Fruit fly (Drosophila melanogaster) whole organism, pupa: Measurements from ENCODE around the gene GatA.
A peak's percentile ranks its signal among the peaks of the same experiment; 100 is the strongest.

ENCODE experiments used
- CG10348 ChIP-seq: fragments of 200-800 bp; sonication (Bioruptor generic); IDR thresholded peaks from 2 replicates; pipeline ENCODE4 v1.3.6; 2022; ENCODE audit warnings: missing biosample characterization, missing genetic modification characterization
- CG12605 ChIP-seq: fragments of 200-800 bp; sonication (Bioruptor generic); IDR thresholded peaks from 2 replicates; pipeline ENCODE4 v1.3.6; 2022; ENCODE audit warnings: missing biosample characterization, missing genetic modification characterization
- CG13204 ChIP-seq: fragments of 200-800 bp; sonication (Bioruptor generic); optimal IDR thresholded peaks from 2 replicates; lab custom pipeline; 2018; ENCODE audit warnings: missing biosample characterization, mild to moderate bottlenecking, missing genetic modification characterization, moderate library complexity
- CG14655 ChIP-seq: fragments of 200-800 bp; sonication (Bioruptor generic); optimal IDR thresholded peaks from 3 replicates; lab custom pipeline; 2017; ENCODE audit warnings: mild to moderate bottlenecking, missing biosample characterization, missing genetic modification reagents, missing genetic modification characterization
- CG15710 ChIP-seq: fragments of 200-800 bp; sonication (Bioruptor generic); optimal IDR thresholded peaks from 2 replicates; lab custom pipeline; 2018; ENCODE audit warnings: missing biosample characterization, mild to moderate bottlenecking, missing genetic modification characterization, moderate library complexity
- CG17806 ChIP-seq: fragments of 200-800 bp; sonication (Bioruptor generic); optimal IDR thresholded peaks from 2 replicates; lab custom pipeline; 2018; ENCODE audit warnings: missing biosample characterization, mild to moderate bottlenecking, missing genetic modification characterization, moderate library complexity
- CG32121 ChIP-seq: fragments of 200-800 bp; sonication (Bioruptor generic); IDR thresholded peaks from 2 replicates; pipeline ENCODE4 v1.3.6; 2022; ENCODE audit warnings: missing biosample characterization, missing genetic modification characterization
- CG34367 ChIP-seq: fragments of 200-800 bp; sonication (Bioruptor generic); optimal IDR thresholded peaks from 2 replicates; lab custom pipeline; 2018; ENCODE audit warnings: missing biosample characterization, mild to moderate bottlenecking, missing genetic modification characterization
- CG4496 ChIP-seq: fragments of 200-800 bp; sonication (Bioruptor generic); IDR thresholded peaks from 3 replicates; pipeline ENCODE4 v1.3.6; 2022; ENCODE audit warnings: missing biosample characterization, missing genetic modification characterization
- CG8159 ChIP-seq: fragments of 200-800 bp; sonication (Bioruptor generic); optimal IDR thresholded peaks from 3 replicates; lab custom pipeline; 2018; ENCODE audit warnings: missing biosample characterization, mild to moderate bottlenecking, missing genetic modification characterization, moderate library complexity
- CG8301 ChIP-seq: fragments of 200-800 bp; sonication (Bioruptor generic); optimal IDR thresholded peaks from 2 replicates; lab custom pipeline; 2018; ENCODE audit warnings: missing biosample characterization, mild to moderate bottlenecking, missing genetic modification characterization
- CG9948 ChIP-seq: fragments of 200-800 bp; sonication (Bioruptor generic); optimal IDR thresholded peaks from 2 replicates; lab custom pipeline; 2018; ENCODE audit warnings: missing biosample characterization, mild to moderate bottlenecking, missing genetic modification characterization, moderate library complexity
- D1 ChIP-seq: fragments of 200-800 bp; sonication (Bioruptor generic); optimal IDR thresholded peaks from 2 replicates; lab custom pipeline; 2018; ENCODE audit warnings: missing biosample characterization, mild to moderate bottlenecking, missing genetic modification characterization, moderate library complexity
- EcR ChIP-seq: fragments of 200-800 bp; sonication (Bioruptor generic); optimal IDR thresholded peaks from 3 replicates; lab custom pipeline; 2019; ENCODE audit warnings: missing biosample characterization, missing genetic modification characterization, mild to moderate bottlenecking, moderate library complexity, missing genetic modification reagents
- Ets98B ChIP-seq: fragments of 200-800 bp; sonication (Bioruptor generic); IDR thresholded peaks from 2 replicates; pipeline ENCODE4 v1.3.6; 2022; ENCODE audit warnings: missing biosample characterization, missing genetic modification characterization
- Pif1A ChIP-seq: fragments of 200-800 bp; sonication (Bioruptor generic); optimal IDR thresholded peaks from 3 replicates; lab custom pipeline; 2016; ENCODE audit warnings: missing biosample characterization, missing genetic modification characterization
- Pif1B ChIP-seq: fragments of 200-800 bp; sonication (Bioruptor generic); optimal IDR thresholded peaks from 3 replicates; lab custom pipeline; 2016; ENCODE audit warnings: missing biosample characterization, missing genetic modification characterization
- Snoo ChIP-seq: fragments of 200-800 bp; sonication (Bioruptor generic); optimal IDR thresholded peaks from 3 replicates; lab custom pipeline; 2017; ENCODE audit warnings: missing biosample characterization, mild to moderate bottlenecking, missing genetic modification characterization, inconsistent platforms
- fd96Ca ChIP-seq: fragments of 200-800 bp; sonication (Bioruptor generic); IDR thresholded peaks from 3 replicates; pipeline ENCODE4 v1.3.6; 2022; ENCODE audit warnings: missing biosample characterization, missing genetic modification characterization
- gl ChIP-seq: fragments of 200-800 bp; sonication (Bioruptor generic); optimal IDR thresholded peaks from 2 replicates; lab custom pipeline; 2018; ENCODE audit warnings: missing biosample characterization, mild to moderate bottlenecking, missing genetic modification characterization
- rn ChIP-seq: fragments of 200-800 bp; sonication (Bioruptor generic); IDR thresholded peaks from 2 replicates; pipeline ENCODE4 v1.3.6; 2022; ENCODE audit warnings: missing biosample characterization, missing genetic modification characterization

GatA gene

dm6 chr3R:19052475-19052874, 23.8 kb upstream of the GatA start:
- TF ChIP-seq CG17806 (tag; lab: Kevin White, UChicago) (no peak), Snoo (tag; lab: Kevin White, UChicago) (no peak), CG14655 (no peak), CG13204 (GFP tag; lab: Kevin White, UChicago) (no peak), Pif1A (no peak), gl (tag; lab: Kevin White, UChicago) (no peak), rn (GFP tag; lab: Robert Waterston, UW) (no peak), CG9948 (tag; lab: Kevin White, UChicago) (no peak), CG8301 (tag; lab: Kevin White, UChicago) (no peak), CG32121 (no peak), Ets98B (GFP tag; lab: Robert Waterston, UW) (no peak), EcR (GFP tag; lab: Kevin White, UChicago) (no peak), CG10348 (GFP tag; lab: Robert Waterston, UW) (no peak), D1 (tag; lab: Kevin White, UChicago) (no peak), CG34367 (no peak)

dm6 chr3R:19051247-19051646, 22.6 kb upstream of the GatA start:
- TF ChIP-seq Snoo (tag; lab: Kevin White, UChicago): no peak
- no peak for TF ChIP-seq fd96Ca (GFP tag; lab: Robert Waterston, UW)
- no peak for TF ChIP-seq CG13204 (GFP tag; lab: Kevin White, UChicago)
- TF ChIP-seq CG8301 (tag; lab: Kevin White, UChicago): no peak
- TF ChIP-seq D1 (tag; lab: Kevin White, UChicago): no peak
- TF ChIP-seq CG34367: no peak

dm6 chr3R:19044638-19045037, 16.0 kb upstream of the GatA start:
- TF ChIP-seq Ets98B (GFP tag; lab: Robert Waterston, UW) (no peak), CG15710 (tag; lab: Kevin White, UChicago) (no peak), CG8159 (tag; lab: Kevin White, UChicago) (no peak), CG12605 (no peak), CG13204 (GFP tag; lab: Kevin White, UChicago) (no peak), CG17806 (tag; lab: Kevin White, UChicago) (no peak), fd96Ca (GFP tag; lab: Robert Waterston, UW) (no peak), D1 (tag; lab: Kevin White, UChicago) (no peak), CG34367 (no peak)

dm6 chr3R:19040685-19041084, 12.0 kb upstream of the GatA start:
- TF ChIP-seq fd96Ca (GFP tag; lab: Robert Waterston, UW): no peak
- no peak for TF ChIP-seq CG8159 (tag; lab: Kevin White, UChicago)
- no peak for TF ChIP-seq CG12605
- TF ChIP-seq CG4496 (GFP tag; lab: Robert Waterston, UW): no peak
- TF ChIP-seq CG13204 (GFP tag; lab: Kevin White, UChicago): no peak

dm6 chr3R:19036521-19037142, 8.0 kb upstream of the GatA start:
- TF ChIP-seq CG10348 (GFP tag; lab: Robert Waterston, UW) (no peak), CG32121 (no peak), fd96Ca (GFP tag; lab: Robert Waterston, UW) (no peak), Pif1B (GFP tag; lab: Kevin White, UChicago) (no peak), CG8301 (tag; lab: Kevin White, UChicago) (no peak), CG17806 (tag; lab: Kevin White, UChicago) (no peak), Snoo (tag; lab: Kevin White, UChicago) (no peak), rn (GFP tag; lab: Robert Waterston, UW) (no peak), EcR (GFP tag; lab: Kevin White, UChicago) (no peak), gl (tag; lab: Kevin White, UChicago) (no peak)

- TF ChIP-seq D1 (tag; lab: Kevin White, UChicago) (no peak), CG14655 (no peak), CG4496 (GFP tag; lab: Robert Waterston, UW) (no peak), Ets98B (GFP tag; lab: Robert Waterston, UW) (peak; percentile 41)
- TF ChIP-seq, all 21 proteins: peak for 1
Measured at dm6 chr3R:19033238-19033637, 4.6 kb upstream of the GatA start, which contains the start of gene CG6026. CG6026 (plus strand) TSS chr3R:19033538.

- TF ChIP-seq rn (GFP tag; lab: Robert Waterston, UW) (no peak), Ets98B (GFP tag; lab: Robert Waterston, UW) (0 out of 2 replicates have a peak, but pooled peaks have one; percentile 18), CG8159 (tag; lab: Kevin White, UChicago) (peak; percentile 69), D1 (tag; lab: Kevin White, UChicago) (no peak), EcR (GFP tag; lab: Kevin White, UChicago) (peak; percentile 11), CG14655 (no peak), CG9948 (tag; lab: Kevin White, UChicago) (peak; percentile 45), CG15710 (tag; lab: Kevin White, UChicago) (peak; percentile 59), Pif1B (GFP tag; lab: Kevin White, UChicago) (no peak), gl (tag; lab: Kevin White, UChicago) (no peak), CG12605 (no peak), Snoo (tag; lab: Kevin White, UChicago) (peak; percentile 10), CG32121 (no peak), CG17806 (tag; lab: Kevin White, UChicago) (peak; percentile 15), CG8301 (tag; lab: Kevin White, UChicago) (peak; percentile 1), Pif1A (no peak), fd96Ca (GFP tag; lab: Robert Waterston, UW) (no peak), CG4496 (GFP tag; lab: Robert Waterston, UW) (no peak), CG10348 (GFP tag; lab: Robert Waterston, UW) (no peak), CG13204 (GFP tag; lab: Kevin White, UChicago) (no peak), CG34367 (peak; percentile 30)
Measured at dm6 chr3R:19031210-19031609, 2.6 kb upstream of the GatA start, which contains the start of the genes Prp18 and CG6013. Prp18 (minus strand) TSS chr3R:19031271. CG6013 (plus strand) TSS chr3R:19031503.
